Fruit fly (Drosophila melanogaster): ENCODE results near the gene Ranbp21.

Gene Ranbp21

dm6 chrX:19667444-19668104, 15.5 kb upstream of the Ranbp21 start (continued):
- TF ChIP-seq CG3995 (GFP tag; optimal IDR thresholded peaks at IDR 0.05) (peak; percentile 68), Neu2 (GFP tag; optimal IDR thresholded peaks at IDR 0.05; ENCODE audit: borderline replicate concordance) (no peak), CG8359 (GFP tag; optimal IDR thresholded peaks at IDR 0.05; ENCODE audit: borderline replicate concordance) (no peak), Optix (GFP tag; IDR thresholded peaks at IDR 0.05) (no peak), so (GFP tag; IDR thresholded peaks at IDR 0.05) (no peak), cas (GFP tag; IDR thresholded peaks at IDR 0.05) (no peak), schlank (tag; optimal IDR thresholded peaks at IDR 0.05) (no peak), sqz (GFP tag; optimal IDR thresholded peaks at IDR 0.05) (no peak), CG14710 (tag; optimal IDR thresholded peaks at IDR 0.05) (no peak), Chrac-16 (GFP tag; optimal IDR thresholded peaks at IDR 0.05) (no peak), ssp (GFP tag; IDR thresholded peaks at IDR 0.05) (no peak), zfh2 (GFP tag; optimal IDR thresholded peaks at IDR 0.05) (no peak), Lim3 (GFP tag; IDR thresholded peaks at IDR 0.05) (no peak), Med (GFP tag) (peak; percentile 67), insv (GFP tag; optimal IDR thresholded peaks at IDR 0.05) (peak in 1 of 2 experiments; percentile 84), Dek (tag; optimal IDR thresholded peaks at IDR 0.05) (no peak), CG8388 (GFP tag; optimal IDR thresholded peaks at IDR 0.05) (peak; percentile 80), CG1529 (GFP tag; optimal IDR thresholded peaks at IDR 0.05) (no peak), dmrt99B (tag; optimal IDR thresholded peaks at IDR 0.05) (no peak), BEAF-32 (GFP tag; optimal IDR thresholded peaks at IDR 0.05) (peak; percentile 7), Elba2 (GFP tag; optimal IDR thresholded peaks at IDR 0.05) (peak; percentile 92), Camta (GFP tag; optimal IDR thresholded peaks at IDR 0.05) (no peak), sens (GFP tag) (peak; percentile 37), Dip2 (GFP tag; IDR thresholded peaks at IDR 0.05) (no peak), Pdp1 (GFP tag; optimal IDR thresholded peaks at IDR 0.05) (no peak), croc (GFP tag; conservative IDR thresholded peaks at IDR 0.05) (no peak), Atf-2 (GFP tag; optimal IDR thresholded peaks at IDR 0.05) (no peak), CG1603 (tag; optimal IDR thresholded peaks at IDR 0.05) (peak; percentile 81), hb (GFP tag; IDR thresholded peaks at IDR 0.05; ENCODE audit: partially characterized antibody) (no peak), dimm (GFP tag; IDR thresholded peaks at IDR 0.05) (no peak), nau (GFP tag; optimal IDR thresholded peaks at IDR 0.05) (no peak), sc (optimal IDR thresholded peaks at IDR 0.05) (no peak), sc (GFP tag; optimal IDR thresholded peaks at IDR 0.05) (no peak), Doc2 (GFP tag; IDR thresholded peaks at IDR 0.05) (no peak), CG4730 (GFP tag; IDR thresholded peaks at IDR 0.05) (no peak), CG13123 (GFP tag; optimal IDR thresholded peaks at IDR 0.05) (no peak), D (optimal IDR thresholded peaks at IDR 0.05) (no peak), D (GFP tag; optimal IDR thresholded peaks at IDR 0.05) (no peak), CG8944 (GFP tag; optimal IDR thresholded peaks at IDR 0.05) (no peak), fu2 (GFP tag; optimal IDR thresholded peaks at IDR 0.05) (no peak), jumu (GFP tag; optimal IDR thresholded peaks at IDR 0.05) (no peak)

- TF ChIP-seq ac (GFP tag; optimal IDR thresholded peaks at IDR 0.05) (no peak), fu2 (GFP tag; optimal IDR thresholded peaks at IDR 0.05) (peak; percentile 30), org-1 (GFP tag; optimal IDR thresholded peaks at IDR 0.05) (no peak), CG13287 (GFP tag; IDR thresholded peaks at IDR 0.05; ENCODE audit: partially characterized antibody) (peak; percentile 27; the same call in 1 of the 2 replicates), H15 (GFP tag; IDR thresholded peaks at IDR 0.05) (peak; percentile 53; the same call in 1 of the 3 replicates), GATAe (GFP tag; conservative IDR thresholded peaks at IDR 0.05) (peak; percentile 13; the same call in 1 of the 2 replicates), Elba2 (GFP tag; optimal IDR thresholded peaks at IDR 0.05) (no peak), gsb (GFP tag; IDR thresholded peaks at IDR 0.05) (peak; percentile 21; the same call in 1 of the 2 replicates), CG15479 (GFP tag; optimal IDR thresholded peaks at IDR 0.05) (no peak), CG2120 (GFP tag; optimal IDR thresholded peaks at IDR 0.05) (peak; percentile 73), gro (GFP tag; optimal IDR thresholded peaks at IDR 0.05) (peak; percentile 53), chinmo (GFP tag; IDR thresholded peaks at IDR 0.05; ENCODE audit: partially characterized antibody) (peak; percentile 95), CG2889 (GFP tag; IDR thresholded peaks at IDR 0.05) (0 out of 3 replicates have a peak, but pooled peaks have one; percentile 29), CG4424 (GFP tag; optimal IDR thresholded peaks at IDR 0.05) (peak; percentile 52)
These were observed 14.9 kb upstream of the Ranbp21 start, which contains the start of gene Zw for dm6 chrX:19666991-19667409. TSS of gene Zw (plus strand) at chrX:19667252.

All from whole organism, embryonic.